Worm (Caenorhabditis elegans) whole organism, L2 larva: Measurements from ENCODE around the gene rho-1.

Experiments used
- alr-1 ChIP-seq: fragments of 150-350 bp; optimal IDR thresholded peaks from 2 replicates; lab custom pipeline; 2014; ENCODE audit warnings: missing biosample characterization, missing genetic modification characterization
- lin-13 ChIP-seq: fragments of 150-350 bp; optimal IDR thresholded peaks from 2 replicates; lab custom pipeline; 2014; ENCODE audit warnings: missing biosample characterization, missing genetic modification reagents, missing genetic modification characterization
- nhr-11 ChIP-seq: fragments of 150-350 bp; optimal IDR thresholded peaks from 2 replicates; lab custom pipeline; 2014; ENCODE audit warnings: missing biosample characterization, missing genetic modification characterization
- nhr-12 ChIP-seq: fragments of 150-350 bp; optimal IDR thresholded peaks from 2 replicates; lab custom pipeline; 2014; ENCODE audit warnings: missing biosample characterization, missing genetic modification characterization
- snpc-4 ChIP-seq: fragments of 150-350 bp; optimal IDR thresholded peaks from 2 replicates; lab custom pipeline; 2014; ENCODE audit warnings: missing biosample characterization, missing genetic modification characterization

ce11 chrIV:16482790-16483189 is 6.0 kb downstream of the rho-1 start:
- TF ChIP-seq lin-13 (no peak), alr-1 (tag; lab: Kevin White, UChicago) (no peak), snpc-4 (no peak), nhr-11 (tag; lab: Kevin White, UChicago) (no peak), nhr-12 (tag; lab: Kevin White, UChicago) (no peak)
